Fruit fly (Drosophila melanogaster): ENCODE results near the gene CG7860.

dm6 chrX:15593477-15594229 is 24.9 kb downstream of the CG7860 start, which contains the start of gene Chsy:
- TF ChIP-seq br (GFP tag; optimal IDR thresholded peaks at IDR 0.05) (peak; percentile 20), ey (GFP tag; optimal IDR thresholded peaks at IDR 0.05) (no peak), foxo (GFP tag; optimal IDR thresholded peaks at IDR 0.05) (no peak), usp (GFP tag; optimal IDR thresholded peaks at IDR 0.05) (no peak), woc (GFP tag; optimal IDR thresholded peaks at IDR 0.05) (peak; percentile 31), dmrt93B (GFP tag; optimal IDR thresholded peaks at IDR 0.05) (no peak), CG9705 (GFP tag; optimal IDR thresholded peaks at IDR 0.05) (no peak), Abd-B (GFP tag; optimal IDR thresholded peaks at IDR 0.05) (no peak), Jra (GFP tag; optimal IDR thresholded peaks at IDR 0.05) (no peak), OdsH (GFP tag; optimal IDR thresholded peaks at IDR 0.05) (peak; percentile 14)

Data from whole organism, wandering third instar larva.